Fruit fly (Drosophila melanogaster) whole organism, embryonic: ENCODE results near the gene Polr3F.

Experiments used
- Atf6 ChIP-seq: fragments of 200-800 bp; sonication (Bioruptor generic); IDR thresholded peaks from 2 replicates; pipeline ENCODE4 v1.3.6; 2022; ENCODE audit warnings: missing biosample characterization, missing genetic modification characterization
- Bteb2 ChIP-seq: fragments of 200-800 bp; sonication (Bioruptor generic); optimal IDR thresholded peaks from 2 replicates; lab custom pipeline; 2016; ENCODE audit warnings: missing biosample characterization, missing genetic modification characterization
- CG12942 ChIP-seq: fragments of 200-800 bp; sonication (Bioruptor generic); optimal IDR thresholded peaks from 3 replicates; lab custom pipeline; 2016; ENCODE audit warnings: missing biosample characterization, missing genetic modification characterization
- CG1603 ChIP-seq: fragments of 200-800 bp; sonication (Bioruptor generic); optimal IDR thresholded peaks from 2 replicates; lab custom pipeline; 2019; ENCODE audit warnings: missing biosample characterization, mild to moderate bottlenecking, missing genetic modification characterization, moderate library complexity
- CG1647 ChIP-seq: fragments of 200-800 bp; sonication (Bioruptor generic); optimal IDR thresholded peaks from 3 replicates; lab custom pipeline; 2016; ENCODE audit warnings: missing biosample characterization, missing genetic modification characterization
- CG17359 ChIP-seq: fragments of 200-800 bp; sonication (Bioruptor generic); optimal IDR thresholded peaks from 3 replicates; lab custom pipeline; 2018; ENCODE audit warnings: missing biosample characterization, mild to moderate bottlenecking, missing genetic modification characterization, moderate library complexity
- CG17568 ChIP-seq: fragments of 200-800 bp; sonication (Bioruptor generic); optimal IDR thresholded peaks from 2 replicates; lab custom pipeline; 2018; ENCODE audit warnings: missing biosample characterization, mild to moderate bottlenecking, missing genetic modification characterization, moderate library complexity
- CG18262 ChIP-seq: fragments of 200-800 bp; optimal IDR thresholded peaks from 3 replicates; lab custom pipeline; 2019; ENCODE audit warnings: missing biosample characterization, mild to moderate bottlenecking, missing genetic modification characterization, moderate library complexity
- CG18619 ChIP-seq: fragments of 200-800 bp; sonication (Bioruptor generic); optimal IDR thresholded peaks from 3 replicates; lab custom pipeline; 2017; ENCODE audit warnings: missing biosample characterization, mild to moderate bottlenecking, missing genetic modification characterization
- CG2120 ChIP-seq: fragments of 200-800 bp; sonication (Bioruptor generic); optimal IDR thresholded peaks from 3 replicates; lab custom pipeline; 2016; ENCODE audit warnings: missing biosample characterization, missing genetic modification characterization
- CG2202 ChIP-seq: fragments of 200-800 bp; sonication (Bioruptor generic); optimal IDR thresholded peaks from 2 replicates; lab custom pipeline; 2018; ENCODE audit warnings: missing biosample characterization, mild to moderate bottlenecking, missing genetic modification characterization
- CG2875 ChIP-seq: fragments of 200-800 bp; sonication (Bioruptor generic); optimal IDR thresholded peaks from 2 replicates; lab custom pipeline; 2017; ENCODE audit warnings: missing biosample characterization, mild to moderate bottlenecking, missing genetic modification characterization, missing genetic modification reagents
- CG3281 ChIP-seq: fragments of 200-800 bp; sonication (Bioruptor generic); optimal IDR thresholded peaks from 3 replicates; lab custom pipeline; 2017; ENCODE audit warnings: missing biosample characterization, mild to moderate bottlenecking, missing genetic modification characterization
- CG33557 ChIP-seq: fragments of 200-800 bp; sonication (Bioruptor generic); optimal IDR thresholded peaks from 2 replicates; lab custom pipeline; 2019; ENCODE audit warnings: missing biosample characterization, mild to moderate bottlenecking, missing genetic modification characterization, moderate library complexity
- CG5245 ChIP-seq: fragments of 200-800 bp; sonication (Bioruptor generic); optimal IDR thresholded peaks from 3 replicates; lab custom pipeline; 2016; ENCODE audit warnings: missing biosample characterization, missing genetic modification characterization
- CG6683 ChIP-seq: fragments of 200-800 bp; sonication (Bioruptor generic); optimal IDR thresholded peaks from 2 replicates; lab custom pipeline; 2017; ENCODE audit warnings: missing biosample characterization, mild to moderate bottlenecking, missing genetic modification characterization, missing genetic modification reagents
- Dad ChIP-seq: fragments of 200-800 bp; sonication (Bioruptor generic); optimal IDR thresholded peaks from 3 replicates; lab custom pipeline; 2016; ENCODE audit warnings: missing biosample characterization, missing genetic modification characterization
- Dek ChIP-seq: fragments of 200-800 bp; sonication (Bioruptor generic); optimal IDR thresholded peaks from 3 replicates; lab custom pipeline; 2019; ENCODE audit warnings: missing biosample characterization, mild to moderate bottlenecking, missing genetic modification characterization, moderate library complexity
- Dref ChIP-seq: fragments of 200-800 bp; sonication (Bioruptor generic); IDR thresholded peaks from 2 replicates; pipeline ENCODE4 v1.3.6; 2022; ENCODE audit warnings: missing biosample characterization, missing genetic modification characterization
- HLH4C ChIP-seq: fragments of 200-800 bp; sonication (Bioruptor generic); IDR thresholded peaks from 3 replicates; pipeline ENCODE4 v1.3.6; 2022; ENCODE audit warnings: missing biosample characterization, missing genetic modification characterization; ENCODE audit not compliant: partially characterized antibody
- Hand ChIP-seq: fragments of 200-800 bp; sonication (Bioruptor generic); optimal IDR thresholded peaks from 2 replicates; lab custom pipeline; 2017; ENCODE audit warnings: mild to moderate bottlenecking, missing biosample characterization, missing genetic modification reagents, missing genetic modification characterization
- Hmr ChIP-seq: fragments of 200-800 bp; sonication (Bioruptor generic); optimal IDR thresholded peaks from 3 replicates; lab custom pipeline; 2017; ENCODE audit warnings: mild to moderate bottlenecking, missing biosample characterization, missing genetic modification reagents, missing genetic modification characterization
- Jarid2 ChIP-seq: fragments of 200-800 bp; sonication (Bioruptor generic); optimal IDR thresholded peaks from 3 replicates; lab custom pipeline; 2017; ENCODE audit warnings: mild to moderate bottlenecking, missing biosample characterization, missing genetic modification reagents, missing genetic modification characterization
- Lpt ChIP-seq: fragments of >200 bp; optimal IDR thresholded peaks from 2 replicates; lab custom pipeline; 2018; ENCODE audit warnings: missing biosample characterization, missing genetic modification characterization
- MBD-R2 ChIP-seq: fragments of 200-800 bp; sonication (Bioruptor generic); IDR thresholded peaks from 2 replicates; pipeline ENCODE4 v1.3.6; 2022; ENCODE audit warnings: missing biosample characterization, missing genetic modification characterization
- Mad ChIP-seq: fragments of 200-800 bp; sonication (Bioruptor generic); optimal IDR thresholded peaks from 2 replicates; lab custom pipeline; 2016; ENCODE audit warnings: missing biosample characterization, missing genetic modification characterization
- Mes4 ChIP-seq: fragments of 200-800 bp; sonication (Bioruptor generic); optimal IDR thresholded peaks from 2 replicates; lab custom pipeline; 2016; ENCODE audit warnings: missing biosample characterization, missing genetic modification characterization
- NFAT ChIP-seq: fragments of 200-800 bp; sonication (Bioruptor generic); IDR thresholded peaks from 2 replicates; pipeline ENCODE4 v1.3.6; 2022; ENCODE audit warnings: missing biosample characterization, missing genetic modification characterization
- Neu2 ChIP-seq: fragments of 200-800 bp; sonication (Bioruptor generic); optimal IDR thresholded peaks from 3 replicates; lab custom pipeline; 2016; ENCODE audit warnings: missing biosample characterization, missing genetic modification characterization, borderline replicate concordance
- Nf-YB ChIP-seq: fragments of 200-800 bp; sonication (Bioruptor generic); optimal IDR thresholded peaks from 3 replicates; lab custom pipeline; 2019; ENCODE audit warnings: missing biosample characterization, mild to moderate bottlenecking, missing genetic modification characterization, moderate library complexity
- Optix ChIP-seq: fragments of 200-800 bp; sonication (Bioruptor generic); IDR thresholded peaks from 3 replicates; pipeline ENCODE4 v1.3.6; 2022; ENCODE audit warnings: missing biosample characterization, missing genetic modification characterization
- Pdp1 ChIP-seq, 2 experiments: fragments of 200-800 bp; sonication (Bioruptor generic); optimal IDR thresholded peaks; 3 replicates each; lab custom pipeline; 2016; ENCODE audit warnings: missing biosample characterization in 2 of 2, missing genetic modification characterization in 2 of 2, mild to moderate bottlenecking in 1 of 2, moderate library complexity in 1 of 2
- Ptx1 ChIP-seq: fragments of 200-800 bp; sonication (Bioruptor generic); IDR thresholded peaks from 2 replicates; pipeline ENCODE4 v1.3.6; 2022; ENCODE audit warnings: missing biosample characterization, missing genetic modification characterization
- Ssrp ChIP-seq: fragments of 200-800 bp; sonication (Bioruptor generic); optimal IDR thresholded peaks from 2 replicates; lab custom pipeline; 2018; ENCODE audit warnings: missing biosample characterization, mild to moderate bottlenecking, missing genetic modification characterization, moderate library complexity
- bigmax ChIP-seq: fragments of 200-800 bp; sonication (Bioruptor generic); optimal IDR thresholded peaks from 2 replicates; lab custom pipeline; 2018; ENCODE audit warnings: missing biosample characterization, mild to moderate bottlenecking, missing genetic modification characterization
- crc ChIP-seq: fragments of 200-800 bp; sonication (Bioruptor generic); optimal IDR thresholded peaks from 2 replicates; lab custom pipeline; 2016; ENCODE audit warnings: missing biosample characterization, missing genetic modification characterization
- dmrt11E ChIP-seq: fragments of 200-800 bp; sonication (Bioruptor generic); optimal IDR thresholded peaks from 3 replicates; lab custom pipeline; 2018; ENCODE audit warnings: missing biosample characterization, mild to moderate bottlenecking, missing genetic modification characterization, moderate library complexity
- dmrt99B ChIP-seq: fragments of 200-800 bp; sonication (Bioruptor generic); optimal IDR thresholded peaks from 2 replicates; lab custom pipeline; 2018; ENCODE audit warnings: missing biosample characterization, mild to moderate bottlenecking, missing genetic modification characterization, moderate library complexity
- en ChIP-seq: fragments of 200-800 bp; sonication (Bioruptor generic); optimal IDR thresholded peaks from 2 replicates; lab custom pipeline; 2016; ENCODE audit warnings: missing biosample characterization, missing genetic modification characterization
- ewg ChIP-seq: fragments of 200-800 bp; sonication (Bioruptor generic); optimal IDR thresholded peaks from 3 replicates; lab custom pipeline; 2017; ENCODE audit warnings: mild to moderate bottlenecking, missing biosample characterization, missing genetic modification reagents, missing genetic modification characterization
- eyg ChIP-seq: fragments of 200-800 bp; sonication (Bioruptor generic); optimal IDR thresholded peaks from 3 replicates; lab custom pipeline; 2016; ENCODE audit warnings: missing biosample characterization, missing genetic modification characterization
- fd64A ChIP-seq: fragments of 200-800 bp; sonication (Bioruptor generic); optimal IDR thresholded peaks from 3 replicates; lab custom pipeline; 2018; ENCODE audit warnings: missing biosample characterization, mild to moderate bottlenecking, missing genetic modification characterization
- gfzf ChIP-seq: fragments of 200-800 bp; sonication (Bioruptor generic); optimal IDR thresholded peaks from 2 replicates; lab custom pipeline; 2016; ENCODE audit warnings: missing biosample characterization, mild to moderate bottlenecking, missing genetic modification characterization, moderate library complexity
- gt ChIP-seq: fragments of 200-800 bp; sonication (Bioruptor generic); IDR thresholded peaks from 2 replicates; pipeline ENCODE4 v1.3.6; 2022; ENCODE audit warnings: missing biosample characterization, missing genetic modification characterization
- ham ChIP-seq: fragments of 200-800 bp; sonication (Bioruptor generic); IDR thresholded peaks from 2 replicates; pipeline ENCODE4 v1.3.6; 2022; ENCODE audit warnings: missing biosample characterization, missing genetic modification characterization
- her ChIP-seq: fragments of 200-800 bp; sonication (Bioruptor generic); optimal IDR thresholded peaks from 2 replicates; lab custom pipeline; 2016; ENCODE audit warnings: missing biosample characterization, missing genetic modification characterization
- pros ChIP-seq: fragments of 200-800 bp; sonication (Bioruptor generic); optimal IDR thresholded peaks from 3 replicates; lab custom pipeline; 2019; ENCODE audit warnings: missing biosample characterization, mild to moderate bottlenecking, missing genetic modification characterization, moderate library complexity
- sim ChIP-seq: fragments of 200-800 bp; sonication (Bioruptor generic); IDR thresholded peaks from 2 replicates; pipeline ENCODE4 v1.3.6; 2022; ENCODE audit warnings: missing biosample characterization, missing genetic modification characterization
- z ChIP-seq: fragments of 200-800 bp; sonication (Bioruptor generic); IDR thresholded peaks from 3 replicates; pipeline ENCODE4 v1.3.6; 2022; ENCODE audit warnings: missing biosample characterization, missing genetic modification characterization

The Polr3F gene

DNA sequence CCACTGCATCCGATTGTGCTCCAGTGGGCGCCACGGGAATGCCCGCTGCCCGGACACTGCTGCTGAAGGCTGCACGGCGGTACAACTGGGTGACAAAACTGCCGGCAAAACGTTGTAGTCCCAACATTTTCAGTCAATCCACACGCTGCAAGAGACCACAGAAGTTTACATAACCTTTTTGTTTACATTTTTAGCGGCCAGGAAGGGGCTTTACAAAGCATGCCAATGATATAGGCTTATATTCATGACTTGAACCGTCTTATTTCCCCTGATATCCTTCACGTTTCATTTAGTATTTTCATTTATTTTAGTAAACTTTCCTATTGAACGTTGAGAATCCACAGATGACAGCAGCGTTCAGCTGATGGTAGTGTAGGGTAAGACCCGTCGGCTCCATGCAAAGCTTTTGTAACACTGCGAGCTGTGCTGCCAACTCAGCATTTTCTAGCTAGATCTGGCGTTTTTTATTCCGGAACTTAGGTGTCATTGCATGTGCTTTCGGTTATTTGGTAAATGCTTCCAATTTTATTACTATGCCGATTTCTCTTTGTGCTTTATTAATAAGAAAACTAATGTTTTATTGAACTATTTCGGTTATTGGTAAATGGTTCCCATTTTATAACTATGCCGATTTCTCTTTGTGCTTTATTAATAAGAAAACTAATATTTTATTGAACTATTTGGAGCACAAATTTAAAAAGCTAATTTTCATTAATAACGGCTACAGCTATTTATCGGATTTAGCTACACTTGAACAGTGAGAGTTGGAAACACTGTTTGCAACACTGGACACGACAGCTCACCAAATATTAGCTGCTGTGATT is 43.6 kb upstream of the Polr3F start, which contains the start of the genes CG13850 and lqfR (continued):
- no peak for TF ChIP-seq HLH4C (GFP tag; lab: Robert Waterston, UW)
- TF ChIP-seq Ssrp (tag; lab: Kevin White, UChicago): peak; percentile 60
- TF ChIP-seq pros (GFP tag; lab: Kevin White, UChicago): no peak
- peak; percentile 84 for TF ChIP-seq Bteb2 (GFP tag; lab: Kevin White, UChicago)
- peak; percentile 26 for TF ChIP-seq Mes4 (GFP tag; lab: Kevin White, UChicago)
- TF ChIP-seq Jarid2 (GFP tag; lab: Kevin White, UChicago): no peak
- TF ChIP-seq Dref (GFP tag; lab: Robert Waterston, UW): peak; percentile 36; the same call in 1 of the 2 replicates
- no peak for TF ChIP-seq sim
- peak; percentile 72 for TF ChIP-seq Dad (GFP tag; lab: Kevin White, UChicago)
- TF ChIP-seq NFAT (GFP tag; lab: Robert Waterston, UW): peak; percentile 69
- peak; percentile 77 for TF ChIP-seq CG12942 (GFP tag; lab: Kevin White, UChicago)
- TF ChIP-seq crc (GFP tag; lab: Kevin White, UChicago): peak; percentile 56
- TF ChIP-seq Hand (GFP tag; lab: Kevin White, UChicago): peak; percentile 6
- peak; percentile 53 for TF ChIP-seq Nf-YB (GFP tag; lab: Kevin White, UChicago)
- peak; percentile 54 for TF ChIP-seq CG17359
- peak; percentile 80 to 90 for TF ChIP-seq Pdp1 (GFP tag; optimal IDR thresholded peaks at IDR 0.05; lab: Kevin White, UChicago)
- TF ChIP-seq CG1647 (GFP tag; lab: Kevin White, UChicago): peak; percentile 64
- no peak for TF ChIP-seq gt (GFP tag; lab: Robert Waterston, UW)
- peak; percentile 39 for TF ChIP-seq eyg
- TF ChIP-seq CG2120 (GFP tag; lab: Kevin White, UChicago): peak; percentile 92
- peak; percentile 3 for TF ChIP-seq CG1603
- peak; percentile 73 for TF ChIP-seq Dek
- TF ChIP-seq bigmax (GFP tag; lab: Kevin White, UChicago): peak; percentile 73
- TF ChIP-seq Mad (GFP tag; lab: Kevin White, UChicago): peak; percentile 66
- TF ChIP-seq CG33557: peak; percentile 64
- peak; percentile 65 for TF ChIP-seq CG5245 (GFP tag; lab: Kevin White, UChicago)
- TF ChIP-seq dmrt99B: no peak
- no peak for TF ChIP-seq Lpt
- TF ChIP-seq CG17568: no peak
- TF ChIP-seq ewg (GFP tag; lab: Kevin White, UChicago): peak; percentile 65
- peak; percentile 54 for TF ChIP-seq en
- TF ChIP-seq z (GFP tag; lab: Robert Waterston, UW): no peak
- TF ChIP-seq dmrt11E (tag; lab: Kevin White, UChicago): peak; percentile 68
- peak; percentile 76 for TF ChIP-seq MBD-R2 (GFP tag; lab: Robert Waterston, UW)
- TF ChIP-seq her (GFP tag; lab: Kevin White, UChicago): peak; percentile 52
- TF ChIP-seq Ptx1 (GFP tag; lab: Robert Waterston, UW): peak; percentile 77
- TF ChIP-seq CG3281 (GFP tag; lab: Kevin White, UChicago): peak; percentile 67
- peak; percentile 76 for TF ChIP-seq CG18262 (tag; lab: Kevin White, UChicago)
- no peak for TF ChIP-seq Atf6
- peak; percentile 45 for TF ChIP-seq CG6683
- peak; percentile 28 for TF ChIP-seq CG2875 (GFP tag; lab: Kevin White, UChicago)
- no peak for TF ChIP-seq Neu2 (GFP tag; lab: Kevin White, UChicago)
- TF ChIP-seq CG18619 (GFP tag; lab: Kevin White, UChicago): peak; percentile 77
- peak; percentile 28 for TF ChIP-seq gfzf (GFP tag; lab: Kevin White, UChicago)
- peak; percentile 6 for TF ChIP-seq CG2202 (tag; lab: Kevin White, UChicago)
- no peak for TF ChIP-seq ham
- no peak for TF ChIP-seq Optix (GFP tag; lab: Robert Waterston, UW)
- TF ChIP-seq Hmr (GFP tag; lab: Kevin White, UChicago): peak; percentile 80
- no peak for TF ChIP-seq fd64A (GFP tag; lab: Kevin White, UChicago)
